ENCODE assay signal across 6 fruit fly cellular contexts in genomic region chrX:10737422-10738150, dm6.
TF ChIP-seq lines count a peak whose summit lies in the region.

No protein-coding gene starts in this region.

- peak; percentile 78 to 83 for TF ChIP-seq CTCF in S2 (optimal IDR thresholded peaks at IDR 0.05; lab: Kevin White, UChicago)
- TF ChIP-seq CTCF in whole organism, embryonic (GFP tag; optimal IDR thresholded peaks at IDR 0.05; lab: Kevin White, UChicago): peak; percentile 88

TF ChIP-seq in whole organism, adult, 20 proteins besides CTCF, POLR2A, EP300 and RAD21 (continues in another document):
- TF ChIP-seq Hr96 (GFP tag; optimal IDR thresholded peaks at IDR 0.05; lab: Kevin White, UChicago) (peak; percentile 47), CG12768 (GFP tag; optimal IDR thresholded peaks at IDR 0.05; lab: Kevin White, UChicago) (peak; percentile 31), cnc (optimal IDR thresholded peaks at IDR 0.05; lab: Kevin White, UChicago) (no peak), toe (GFP tag; optimal IDR thresholded peaks at IDR 0.05; lab: Kevin White, UChicago) (no peak), Crg-1 (GFP tag; optimal IDR thresholded peaks at IDR 0.05; lab: Kevin White, UChicago) (no peak), CG1620 (GFP tag; optimal IDR thresholded peaks at IDR 0.05; lab: Kevin White, UChicago) (no peak), CG11617 (GFP tag; optimal IDR thresholded peaks at IDR 0.05; lab: Kevin White, UChicago) (peak; percentile 37), CG14711 (tag; optimal IDR thresholded peaks at IDR 0.05; lab: Kevin White, UChicago) (peak; percentile 61), Clk (GFP tag; optimal IDR thresholded peaks at IDR 0.05; lab: Kevin White, UChicago) (peak; percentile 72), CG7045 (GFP tag; optimal IDR thresholded peaks at IDR 0.05; lab: Kevin White, UChicago) (peak; percentile 40), CG7101 (tag; optimal IDR thresholded peaks at IDR 0.05; lab: Kevin White, UChicago) (peak; percentile 63), Mnt (GFP tag; optimal IDR thresholded peaks at IDR 0.05; lab: Kevin White, UChicago) (peak; percentile 26), CG33017 (tag; optimal IDR thresholded peaks at IDR 0.05; lab: Kevin White, UChicago) (peak; percentile 31), kay (GFP tag; lab: Kevin White, UChicago; ENCODE audit: borderline replicate concordance) (no peak), CG5204 (GFP tag; optimal IDR thresholded peaks at IDR 0.05; lab: Kevin White, UChicago) (peak; percentile 42), tj (GFP tag; optimal IDR thresholded peaks at IDR 0.05; lab: Kevin White, UChicago) (peak; percentile 15), cic (GFP tag; optimal IDR thresholded peaks at IDR 0.05; lab: Kevin White, UChicago) (no peak), pad (GFP tag; optimal IDR thresholded peaks at IDR 0.05; lab: Kevin White, UChicago) (no peak)

TF ChIP-seq in whole organism, embryonic, 481 proteins besides CTCF, POLR2A, EP300 and RAD21 (continues in another document):
- TF ChIP-seq repo (GFP tag; optimal IDR thresholded peaks at IDR 0.05; lab: Kevin White, UChicago): peak; percentile 59
- TF ChIP-seq CG2116 (GFP tag; optimal IDR thresholded peaks at IDR 0.05; lab: Kevin White, UChicago): peak; percentile 6
- TF ChIP-seq crc (GFP tag; optimal IDR thresholded peaks at IDR 0.05; lab: Kevin White, UChicago): peak; percentile 35
- peak; percentile 86 for TF ChIP-seq stc (GFP tag; IDR thresholded peaks at IDR 0.05; lab: Robert Waterston, UW)
- peak; percentile 67 for TF ChIP-seq fd3F (GFP tag; optimal IDR thresholded peaks at IDR 0.05; lab: Kevin White, UChicago)
- TF ChIP-seq HLH54F (GFP tag; optimal IDR thresholded peaks at IDR 0.05; lab: Kevin White, UChicago): peak; percentile 84
- TF ChIP-seq chn (GFP tag; optimal IDR thresholded peaks at IDR 0.05; lab: Kevin White, UChicago): peak; percentile 70
- TF ChIP-seq CkIIα-i1 (GFP tag; IDR thresholded peaks at IDR 0.05; lab: Robert Waterston, UW): peak; percentile 22; the same call in 1 of the 2 replicates
- TF ChIP-seq CG31365 (tag; optimal IDR thresholded peaks at IDR 0.05; lab: Kevin White, UChicago): peak; percentile 71
- TF ChIP-seq CG3407 (GFP tag; optimal IDR thresholded peaks at IDR 0.05; lab: Kevin White, UChicago): peak; percentile 80
- peak; percentile 24 for TF ChIP-seq Usf (GFP tag; optimal IDR thresholded peaks at IDR 0.05; lab: Kevin White, UChicago)
- TF ChIP-seq Eip74EF (GFP tag; optimal IDR thresholded peaks at IDR 0.05; lab: Kevin White, UChicago): peak in 1 of 2 experiments; percentile 83
- TF ChIP-seq gem (tag; optimal IDR thresholded peaks at IDR 0.05; lab: Kevin White, UChicago): peak; percentile 91
- TF ChIP-seq pan (optimal IDR thresholded peaks at IDR 0.05; lab: Kevin White, UChicago): no peak
- TF ChIP-seq pan (GFP tag; optimal IDR thresholded peaks at IDR 0.05 in 1 of 2, IDR thresholded peaks at IDR 0.05 in 1 of 2): peak in 1 of 2 experiments; percentile 91
- peak; percentile 90 for TF ChIP-seq HLH3B (GFP tag; IDR thresholded peaks at IDR 0.05; lab: Robert Waterston, UW)
- peak; percentile 88 for TF ChIP-seq CG12659 (GFP tag; optimal IDR thresholded peaks at IDR 0.05; lab: Kevin White, UChicago)
- peak; percentile 77 for TF ChIP-seq Side (GFP tag; optimal IDR thresholded peaks at IDR 0.05; lab: Kevin White, UChicago)

TF ChIP-seq in whole organism, prepupa, 60 proteins besides CTCF, POLR2A, EP300 and RAD21 (continues in another document):
- peak; percentile 3 for TF ChIP-seq fkh (GFP tag; optimal IDR thresholded peaks at IDR 0.05; lab: Kevin White, UChicago)
- peak; percentile 93 for TF ChIP-seq CG6163 (GFP tag; IDR thresholded peaks at IDR 0.05; lab: Robert Waterston, UW)
- peak; percentile 87 for TF ChIP-seq Gug (GFP tag; IDR thresholded peaks at IDR 0.05; lab: Robert Waterston, UW)
- no peak for TF ChIP-seq fd85E (GFP tag; optimal IDR thresholded peaks at IDR 0.05; lab: Kevin White, UChicago)
- TF ChIP-seq CG8119 (GFP tag; IDR thresholded peaks at IDR 0.05; lab: Robert Waterston, UW): peak; percentile 88
- peak; percentile 55 for TF ChIP-seq cyc (GFP tag; optimal IDR thresholded peaks at IDR 0.05; lab: Kevin White, UChicago)
- TF ChIP-seq CG16779 (tag; optimal IDR thresholded peaks at IDR 0.05; lab: Kevin White, UChicago): peak; percentile 36
- peak; percentile 69 for TF ChIP-seq net (GFP tag; optimal IDR thresholded peaks at IDR 0.05; lab: Kevin White, UChicago)
- peak; percentile 80 for TF ChIP-seq Eip78C (GFP tag; lab: Kevin White, UChicago)
- peak; percentile 48 for TF ChIP-seq CG31627 (GFP tag; optimal IDR thresholded peaks at IDR 0.05; lab: Kevin White, UChicago)
- TF ChIP-seq Eip75B (GFP tag; optimal IDR thresholded peaks at IDR 0.05; lab: Kevin White, UChicago): peak; percentile 75
- peak; percentile 28 for TF ChIP-seq CG11762 (GFP tag; optimal IDR thresholded peaks at IDR 0.05; lab: Kevin White, UChicago; ENCODE audit: insufficient read depth)
- peak; percentile 92 for TF ChIP-seq CG15336 (GFP tag; IDR thresholded peaks at IDR 0.05; lab: Robert Waterston, UW)
- TF ChIP-seq CG6808 (GFP tag; optimal IDR thresholded peaks at IDR 0.05; lab: Kevin White, UChicago): peak; percentile 31
- peak; percentile 57 for TF ChIP-seq spab (GFP tag; optimal IDR thresholded peaks at IDR 0.05; lab: Kevin White, UChicago)
- peak; percentile 67 for TF ChIP-seq OdsH (GFP tag; optimal IDR thresholded peaks at IDR 0.05; lab: Kevin White, UChicago)
- peak; percentile 28 for TF ChIP-seq CG11902 (GFP tag; optimal IDR thresholded peaks at IDR 0.05; lab: Kevin White, UChicago)
- TF ChIP-seq dac (GFP tag; optimal IDR thresholded peaks at IDR 0.05; lab: Kevin White, UChicago): peak; percentile 77
- peak; percentile 86 for TF ChIP-seq dsx (GFP tag; optimal IDR thresholded peaks at IDR 0.05; lab: Kevin White, UChicago; ENCODE audit: poor library complexity, severe bottlenecking)

TF ChIP-seq in whole organism, pupa, 21 proteins besides CTCF, POLR2A, EP300 and RAD21:
- peak; percentile 91 for TF ChIP-seq CG8301 (tag; optimal IDR thresholded peaks at IDR 0.05; lab: Kevin White, UChicago)
- TF ChIP-seq Pif1A (GFP tag; optimal IDR thresholded peaks at IDR 0.05; lab: Kevin White, UChicago): peak; percentile 83
- TF ChIP-seq CG32121 (GFP tag; IDR thresholded peaks at IDR 0.05; lab: Robert Waterston, UW): peak; percentile 92
- TF ChIP-seq Ets98B (GFP tag; IDR thresholded peaks at IDR 0.05; lab: Robert Waterston, UW): peak; percentile 91
- TF ChIP-seq EcR (GFP tag; optimal IDR thresholded peaks at IDR 0.05; lab: Kevin White, UChicago): no peak
- peak; percentile 95 for TF ChIP-seq CG4496 (GFP tag; IDR thresholded peaks at IDR 0.05; lab: Robert Waterston, UW)
- peak; percentile 50; the same call in 1 of the 2 replicates for TF ChIP-seq rn (GFP tag; IDR thresholded peaks at IDR 0.05; lab: Robert Waterston, UW)
- peak; percentile 71 for TF ChIP-seq CG17806 (tag; optimal IDR thresholded peaks at IDR 0.05; lab: Kevin White, UChicago)
- peak; percentile 92 for TF ChIP-seq CG14655 (GFP tag; optimal IDR thresholded peaks at IDR 0.05; lab: Kevin White, UChicago)
- peak; percentile 59 for TF ChIP-seq Pif1B (GFP tag; optimal IDR thresholded peaks at IDR 0.05; lab: Kevin White, UChicago)
- peak; percentile 63 for TF ChIP-seq CG8159 (tag; optimal IDR thresholded peaks at IDR 0.05; lab: Kevin White, UChicago)
- peak; percentile 77 for TF ChIP-seq CG12605 (GFP tag; IDR thresholded peaks at IDR 0.05; lab: Robert Waterston, UW)
- peak; percentile 68 for TF ChIP-seq CG15710 (tag; optimal IDR thresholded peaks at IDR 0.05; lab: Kevin White, UChicago)
- no peak for TF ChIP-seq CG13204 (GFP tag; optimal IDR thresholded peaks at IDR 0.05; lab: Kevin White, UChicago)
- TF ChIP-seq CG10348 (GFP tag; IDR thresholded peaks at IDR 0.05; lab: Robert Waterston, UW): peak; percentile 64
- peak; percentile 94 for TF ChIP-seq fd96Ca (GFP tag; IDR thresholded peaks at IDR 0.05; lab: Robert Waterston, UW)
- TF ChIP-seq CG34367 (tag; optimal IDR thresholded peaks at IDR 0.05; lab: Kevin White, UChicago): peak; percentile 69
- TF ChIP-seq D1 (tag; optimal IDR thresholded peaks at IDR 0.05; lab: Kevin White, UChicago): no peak
- TF ChIP-seq Snoo (tag; optimal IDR thresholded peaks at IDR 0.05; lab: Kevin White, UChicago): peak; percentile 37
- peak; percentile 36 for TF ChIP-seq gl (tag; optimal IDR thresholded peaks at IDR 0.05; lab: Kevin White, UChicago)
- TF ChIP-seq CG9948 (tag; optimal IDR thresholded peaks at IDR 0.05; lab: Kevin White, UChicago): peak; percentile 70

TF ChIP-seq in whole organism, wandering third instar larva, 38 proteins besides CTCF, POLR2A, EP300 and RAD21 (continues in another document):
- peak; percentile 68 for TF ChIP-seq fru (GFP tag; optimal IDR thresholded peaks at IDR 0.05; lab: Kevin White, UChicago)
- no peak for TF ChIP-seq Hnf4 (GFP tag; optimal IDR thresholded peaks at IDR 0.05; lab: Kevin White, UChicago)
- TF ChIP-seq Myc (optimal IDR thresholded peaks at IDR 0.05; lab: Kevin White, UChicago): no peak
- TF ChIP-seq tai (GFP tag; optimal IDR thresholded peaks at IDR 0.05; lab: Kevin White, UChicago): no peak
- peak; percentile 25 for TF ChIP-seq woc (GFP tag; optimal IDR thresholded peaks at IDR 0.05; lab: Kevin White, UChicago)
- TF ChIP-seq Hr78 (GFP tag; optimal IDR thresholded peaks at IDR 0.05; lab: Kevin White, UChicago): no peak
- TF ChIP-seq Hr83 (GFP tag; optimal IDR thresholded peaks at IDR 0.05; lab: Kevin White, UChicago; ENCODE audit: poor library complexity, severe bottlenecking): no peak
- TF ChIP-seq jim (GFP tag; optimal IDR thresholded peaks at IDR 0.05; lab: Kevin White, UChicago): no peak
- TF ChIP-seq Abd-B (GFP tag; optimal IDR thresholded peaks at IDR 0.05; lab: Kevin White, UChicago): no peak
- TF ChIP-seq dl (GFP tag; optimal IDR thresholded peaks at IDR 0.05; lab: Kevin White, UChicago; ENCODE audit: insufficient read depth in 1 of 2, partially characterized antibody in 2 of 2): no peak
- no peak for TF ChIP-seq pan (optimal IDR thresholded peaks at IDR 0.05; lab: Kevin White, UChicago)
- no peak for TF ChIP-seq Jra (GFP tag; optimal IDR thresholded peaks at IDR 0.05; lab: Kevin White, UChicago)
- TF ChIP-seq rgr (GFP tag; optimal IDR thresholded peaks at IDR 0.05; lab: Kevin White, UChicago): peak; percentile 51
- peak; percentile 53 for TF ChIP-seq h (GFP tag; optimal IDR thresholded peaks at IDR 0.05; lab: Kevin White, UChicago)
- TF ChIP-seq foxo (GFP tag; optimal IDR thresholded peaks at IDR 0.05; lab: Kevin White, UChicago): peak in 1 of 2 experiments; percentile 58
- TF ChIP-seq HLH106 (tag; optimal IDR thresholded peaks at IDR 0.05; lab: Kevin White, UChicago): peak; percentile 62
- TF ChIP-seq usp (GFP tag; optimal IDR thresholded peaks at IDR 0.05; lab: Kevin White, UChicago): no peak
- TF ChIP-seq Dfd (GFP tag; optimal IDR thresholded peaks at IDR 0.05; lab: Kevin White, UChicago): no peak
- no peak for TF ChIP-seq CG9705 (GFP tag; optimal IDR thresholded peaks at IDR 0.05; lab: Kevin White, UChicago)
- no peak for TF ChIP-seq CrebA (GFP tag; optimal IDR thresholded peaks at IDR 0.05; lab: Kevin White, UChicago; ENCODE audit: borderline replicate concordance)
- no peak for TF ChIP-seq CG32264 (GFP tag; optimal IDR thresholded peaks at IDR 0.05; lab: Kevin White, UChicago)
- TF ChIP-seq N (GFP tag; optimal IDR thresholded peaks at IDR 0.05; lab: Kevin White, UChicago): no peak
- peak; percentile 65 for TF ChIP-seq Sp1 (GFP tag; optimal IDR thresholded peaks at IDR 0.05; lab: Kevin White, UChicago)
